Worm (Caenorhabditis elegans) whole organism, L3 larva: ENCODE results near the gene nap-1.
"Not testable (repeated sequence)": the region's sequence is repeated elsewhere in the genome, so short reads cannot be mapped to it uniquely, and the experiment has no call there.

Source experiments
- ceh-28 ChIP-seq: fragments of 150-350 bp; optimal IDR thresholded peaks from 2 replicates; lab custom pipeline; 2014; ENCODE audit warnings: missing biosample characterization, missing genetic modification reagents, missing genetic modification characterization
- egl-27 ChIP-seq: sonication (generic microtip); optimal IDR thresholded peaks from 4 replicates; lab custom pipeline; 2017; ENCODE audit warnings: missing biosample characterization, missing genetic modification reagents, missing genetic modification characterization
- fkh-10 ChIP-seq: sonication (generic microtip); optimal IDR thresholded peaks from 2 replicates; lab custom pipeline; 2017; ENCODE audit warnings: missing biosample characterization, missing genetic modification reagents, missing genetic modification characterization
- nhr-28 ChIP-seq: fragments of 150-350 bp; optimal IDR thresholded peaks from 2 replicates; lab custom pipeline; 2014; ENCODE audit warnings: missing biosample characterization, missing genetic modification characterization
- nhr-43 ChIP-seq: sonication (generic microtip); optimal IDR thresholded peaks from 2 replicates; lab custom pipeline; 2016; ENCODE audit warnings: mild to moderate bottlenecking, missing genetic modification characterization, missing compliant biosample characterization; ENCODE audit not compliant: poor library complexity, severe bottlenecking
- nhr-77 ChIP-seq: fragments of 150-350 bp; optimal IDR thresholded peaks from 2 replicates; lab custom pipeline; 2014; ENCODE audit warnings: missing biosample characterization, missing genetic modification characterization
- pqm-1 ChIP-seq: fragments of 150-350 bp; optimal IDR thresholded peaks from 2 replicates; lab custom pipeline; 2017; ENCODE audit warnings: missing biosample characterization, missing genetic modification characterization, inconsistent platforms
- snpc-4 ChIP-seq: fragments of 150-350 bp; optimal IDR thresholded peaks from 2 replicates; lab custom pipeline; 2014; ENCODE audit warnings: missing biosample characterization, missing genetic modification characterization
- tbx-2 ChIP-seq: sonication (generic microtip); optimal IDR thresholded peaks from 2 replicates; lab custom pipeline; 2016; ENCODE audit warnings: mild to moderate bottlenecking, missing genetic modification characterization, missing compliant biosample characterization
- zag-1 ChIP-seq: fragments of 150-350 bp; optimal IDR thresholded peaks from 2 replicates; lab custom pipeline; 2014; ENCODE audit warnings: missing biosample characterization, missing genetic modification characterization
- ztf-4 ChIP-seq: fragments of 150-350 bp; optimal IDR thresholded peaks from 2 replicates; lab custom pipeline; 2014; ENCODE audit warnings: missing biosample characterization, missing genetic modification characterization

ce11 chrIV:8389139-8389538 is 10.0 kb upstream of the nap-1 start, which contains the start of gene D2096.10:
- TF ChIP-seq ceh-28; tbx-2 (tag; lab: Kevin White, UChicago); nhr-28 (tag; lab: Kevin White, UChicago); egl-27 (tag; lab: Kevin White, UChicago); nhr-77 (tag; lab: Kevin White, UChicago); pqm-1 (tag; lab: Kevin White, UChicago); nhr-43 (tag; lab: Kevin White, UChicago); zag-1; snpc-4 (tag; lab: Kevin White, UChicago); ztf-4 (tag; lab: Kevin White, UChicago); fkh-10: not testable (repeated sequence)
